Worm (Caenorhabditis elegans) whole organism, L4 larva: Measurements from ENCODE around the gene vem-1.
A peak's percentile ranks its signal among the peaks of the same experiment; 100 is the strongest.

ENCODE experiments used
- F10B5.3 ChIP-seq: sonication (generic microtip); optimal IDR thresholded peaks from 2 replicates; lab custom pipeline; 2016; ENCODE audit warnings: mild to moderate bottlenecking, missing genetic modification characterization, missing compliant biosample characterization
- R02D3.7 ChIP-seq: fragments of 150-350 bp; sonication (generic microtip); optimal IDR thresholded peaks from 3 replicates; lab custom pipeline; 2014; ENCODE audit warnings: missing biosample characterization, missing genetic modification characterization
- Y105C5A.15 ChIP-seq: fragments of 200-800 bp; sonication (Bioruptor generic); IDR thresholded peaks from 2 replicates; pipeline ENCODE4 v1.3.6; 2022; ENCODE audit warnings: missing genetic modification characterization, missing compliant biosample characterization
- aha-1 ChIP-seq: fragments of 150-350 bp; peaks from one replicate; lab custom pipeline; 2014; ENCODE audit warnings: missing biosample characterization, missing genetic modification characterization
- arid-1 ChIP-seq: fragments of 200-800 bp; sonication (Bioruptor generic); conservative IDR thresholded peaks from 2 replicates; pipeline ENCODE4 v1.3.6; 2022; ENCODE audit warnings: missing genetic modification reagents, missing genetic modification characterization, missing compliant biosample characterization
- attf-4 ChIP-seq: sonication (generic microtip); optimal IDR thresholded peaks from 3 replicates; lab custom pipeline; 2017; ENCODE audit warnings: missing biosample characterization, missing genetic modification characterization
- ceh-20 ChIP-seq: fragments of 200-800 bp; sonication (Bioruptor generic); IDR thresholded peaks from 2 replicates; pipeline ENCODE4 v1.3.6; 2022; ENCODE audit warnings: missing genetic modification reagents, missing genetic modification characterization, missing compliant biosample characterization
- ceh-82 ChIP-seq: sonication (generic microtip); optimal IDR thresholded peaks from 2 replicates; lab custom pipeline; 2017; ENCODE audit warnings: missing biosample characterization, missing genetic modification characterization
- cey-2 ChIP-seq: sonication (generic microtip); optimal IDR thresholded peaks from 3 replicates; lab custom pipeline; 2017; ENCODE audit warnings: missing genetic modification characterization, mild to moderate bottlenecking, missing compliant biosample characterization, antibody characterized with exemption, borderline replicate concordance; ENCODE audit not compliant: insufficient read depth
- daf-16 ChIP-seq, 3 experiments: sonication (generic microtip); optimal IDR thresholded peaks; 2 replicates each; lab custom pipeline; 2016 to 2017; ENCODE audit warnings: missing genetic modification characterization in 3 of 3, missing genetic modification reagents in 3 of 3, mild to moderate bottlenecking in 2 of 3, missing compliant biosample characterization in 2 of 3, missing biosample characterization in 1 of 3, moderate library complexity in 1 of 3
- daf-8 ChIP-seq: fragments of 200-800 bp; sonication (Bioruptor generic); IDR thresholded peaks from 2 replicates; pipeline ENCODE4 v1.3.6; 2022; ENCODE audit warnings: missing genetic modification characterization, missing compliant biosample characterization
- dve-1 ChIP-seq: sonication (generic microtip); optimal IDR thresholded peaks from 2 replicates; lab custom pipeline; 2017; ENCODE audit warnings: antibody characterized with exemption, mild to moderate bottlenecking, missing genetic modification characterization, missing compliant biosample characterization; ENCODE audit not compliant: insufficient read depth
- fkh-10 ChIP-seq: fragments of 150-350 bp; optimal IDR thresholded peaks from 2 replicates; lab custom pipeline; 2014; ENCODE audit warnings: missing biosample characterization, missing genetic modification reagents, missing genetic modification characterization
- hlh-11 ChIP-seq: fragments of 200-800 bp; sonication (Bioruptor generic); optimal IDR thresholded peaks from 2 replicates; lab custom pipeline; 2018; ENCODE audit warnings: mild to moderate bottlenecking, missing genetic modification characterization, missing compliant biosample characterization
- lir-3 ChIP-seq: sonication (generic microtip); optimal IDR thresholded peaks from 2 replicates; lab custom pipeline; 2016; ENCODE audit warnings: mild to moderate bottlenecking, missing genetic modification characterization, missing compliant biosample characterization
- madf-5 ChIP-seq, 2 experiments: fragments of 200-800 bp; sonication (Bioruptor generic); IDR thresholded peaks; 2 replicates each; pipeline ENCODE4 v1.3.6; 2022; ENCODE audit warnings: missing compliant biosample characterization in 2 of 2, missing genetic modification characterization in 2 of 2
- mdt-29 ChIP-seq: fragments of 200-800 bp; sonication (Bioruptor generic); IDR thresholded peaks from 2 replicates; pipeline ENCODE4 v1.3.6; 2022; ENCODE audit warnings: missing genetic modification reagents, missing genetic modification characterization, missing compliant biosample characterization
- mep-1 ChIP-seq: fragments of 150-350 bp; sonication (generic microtip); optimal IDR thresholded peaks from 3 replicates; lab custom pipeline; 2014; ENCODE audit warnings: missing biosample characterization, missing genetic modification characterization
- mes-2 ChIP-seq: sonication (generic microtip); optimal IDR thresholded peaks from 2 replicates; lab custom pipeline; 2016; ENCODE audit warnings: missing genotype, mild to moderate bottlenecking, missing genetic modification characterization, missing compliant biosample characterization; ENCODE audit not compliant: poor library complexity, severe bottlenecking
- mxl-2 ChIP-seq: fragments of 200-800 bp; sonication (Bioruptor generic); conservative IDR thresholded peaks from 2 replicates; pipeline ENCODE4 v1.3.6; 2022; ENCODE audit warnings: missing genetic modification reagents, missing genetic modification characterization, missing compliant biosample characterization
- nhr-11 ChIP-seq: fragments of 150-350 bp; optimal IDR thresholded peaks from 2 replicates; lab custom pipeline; 2014; ENCODE audit warnings: missing biosample characterization, missing genetic modification characterization
- nhr-77 ChIP-seq: fragments of 150-350 bp; optimal IDR thresholded peaks from 2 replicates; lab custom pipeline; 2014; ENCODE audit warnings: missing biosample characterization, missing genetic modification characterization
- php-3 ChIP-seq: fragments of 200-800 bp; sonication (Bioruptor generic); IDR thresholded peaks from 2 replicates; pipeline ENCODE4 v1.3.6; 2022; ENCODE audit warnings: missing genetic modification reagents, missing genetic modification characterization, missing compliant biosample characterization
- pqm-1 ChIP-seq: sonication (generic microtip); optimal IDR thresholded peaks from 2 replicates; lab custom pipeline; 2017; ENCODE audit warnings: missing biosample characterization, missing genetic modification characterization
- saeg-2 ChIP-seq: fragments of 200-800 bp; sonication (Bioruptor generic); IDR thresholded peaks from 2 replicates; pipeline ENCODE4 v1.3.6; 2022; ENCODE audit warnings: missing genetic modification reagents, missing genetic modification characterization, missing compliant biosample characterization
- set-16 ChIP-seq: fragments of 200-800 bp; sonication (Bioruptor generic); IDR thresholded peaks from 2 replicates; pipeline ENCODE4 v1.3.6; 2022; ENCODE audit warnings: missing genetic modification reagents, missing genetic modification characterization, missing compliant biosample characterization
- spr-3 ChIP-seq: fragments of 200-800 bp; sonication (Bioruptor generic); optimal IDR thresholded peaks from 2 replicates; lab custom pipeline; 2018; ENCODE audit warnings: mild to moderate bottlenecking, missing genetic modification characterization, missing compliant biosample characterization
- unc-39 ChIP-seq: sonication (generic microtip); optimal IDR thresholded peaks from 2 replicates; lab custom pipeline; 2017; ENCODE audit warnings: missing biosample characterization, missing genetic modification characterization
- unc-62 ChIP-seq, 3 experiments: fragments of 150-350 bp in 1 of 3; sonication (generic microtip); optimal IDR thresholded peaks in 2 of 3; peaks in 1 of 3; 1 replicate in 1 of 3; 2 replicates in 2 of 3; lab custom pipeline; 2014 to 2017; ENCODE audit warnings: missing biosample characterization in 3 of 3, missing genetic modification characterization in 3 of 3, missing genetic modification reagents in 3 of 3, missing genotype in 1 of 3
- zip-2 ChIP-seq: fragments of 150-350 bp; optimal IDR thresholded peaks from 2 replicates; lab custom pipeline; 2014; ENCODE audit warnings: missing biosample characterization, missing genetic modification characterization

vem-1 gene

ce11 chrX:8069293-8069692 is 19.1 kb downstream of the vem-1 start, which contains the start of gene C18A11.1 (continued):
- TF ChIP-seq nhr-77 (tag; lab: Kevin White, UChicago): peak; percentile 74
- TF ChIP-seq dve-1 (tag; lab: Kevin White, UChicago): peak; percentile 75
- no peak for TF ChIP-seq F10B5.3 (tag; lab: Kevin White, UChicago)
- TF ChIP-seq lir-3 (tag; lab: Kevin White, UChicago): no peak
- no peak for TF ChIP-seq mxl-2 (GFP tag; lab: Robert Waterston, UW)
- TF ChIP-seq R02D3.7 (tag; lab: Kevin White, UChicago): no peak
- peak; percentile 54 for TF ChIP-seq mep-1
- TF ChIP-seq nhr-11 (tag; lab: Kevin White, UChicago): no peak
- TF ChIP-seq fkh-10 (GFP tag; lab: Kevin White, UChicago): no peak
- TF ChIP-seq Y105C5A.15 (GFP tag; lab: Robert Waterston, UW): no peak
- TF ChIP-seq saeg-2 (GFP tag; lab: Robert Waterston, UW): no peak

- TF ChIP-seq cey-2: no peak
- no peak for TF ChIP-seq pqm-1
- TF ChIP-seq arid-1 (GFP tag; lab: Robert Waterston, UW): no peak
- TF ChIP-seq ceh-20 (GFP tag; lab: Robert Waterston, UW): no peak
Observed at ce11 chrX:8067268-8067667, 21.1 kb downstream of the vem-1 start, which contains the start of gene C18A11.2. C18A11.2 (plus strand) TSS chrX:8067568.

- TF ChIP-seq ceh-20 (GFP tag; lab: Robert Waterston, UW) (no peak), pqm-1 (peak; percentile 28), dve-1 (tag; lab: Kevin White, UChicago) (peak; percentile 22), ceh-82 (no peak), spr-3 (GFP tag; lab: Kevin White, UChicago) (no peak), php-3 (peak; percentile 49; the same call in 1 of the 2 replicates), daf-8 (no peak), zip-2 (no peak)
Observed at ce11 chrX:8060823-8061222, 27.6 kb downstream of the vem-1 start, which contains the start of gene C18A11.3. C18A11.3 (plus strand) TSS chrX:8061123.

DNA sequence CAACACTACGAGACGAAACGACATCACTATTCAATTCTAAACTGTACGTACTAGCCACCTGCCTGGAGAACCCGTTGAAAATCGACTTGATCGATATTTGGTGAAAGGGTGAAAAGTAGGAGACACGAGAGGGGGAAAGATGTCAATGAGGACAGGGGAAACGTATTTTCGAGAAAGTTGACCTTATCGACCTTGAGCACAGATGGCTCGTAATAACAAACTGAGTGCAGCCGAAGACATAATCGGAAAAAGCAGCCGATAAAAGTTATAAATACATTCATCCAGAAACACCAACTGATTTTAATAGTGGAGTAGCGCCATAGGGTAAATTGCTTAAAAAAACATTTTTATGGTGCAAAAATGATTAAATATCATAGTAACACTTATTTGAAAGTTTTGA is 28.4 kb downstream of the vem-1 start:
- TF ChIP-seq mdt-29 (GFP tag; lab: Robert Waterston, UW) (no peak), unc-62 (GFP tag; optimal IDR thresholded peaks at IDR 0.05 in 1 of 2; lab: Kevin White, UChicago) (peak in 1 of 2 experiments; percentile 69), unc-62 (tag; optimal IDR thresholded peaks at IDR 0.05; lab: Kevin White, UChicago) (no peak)

DNA sequence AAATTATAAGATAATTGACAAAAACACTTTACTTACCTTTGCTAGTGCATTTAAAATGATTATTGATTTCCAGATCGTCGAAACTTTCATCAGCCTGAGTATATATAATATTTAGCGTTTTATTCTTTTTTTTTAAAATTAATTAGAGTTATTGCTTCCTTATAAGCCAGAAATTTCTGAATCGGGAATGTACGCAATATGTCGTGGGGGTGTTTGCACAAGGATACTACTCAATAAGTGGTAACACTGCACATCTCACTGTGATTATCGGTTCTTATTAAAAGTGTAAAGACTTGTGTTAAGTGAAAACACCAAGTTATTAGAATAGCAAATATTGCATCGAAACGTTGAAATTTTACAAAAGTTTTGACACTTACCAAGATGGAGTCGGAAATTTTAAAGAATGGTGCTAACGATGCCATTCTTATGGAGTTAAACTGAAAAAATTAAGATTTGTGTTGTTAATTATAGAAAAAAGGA is 30.5 kb downstream of the vem-1 start, which contains the start of gene dim-1:
dim-1 (minus strand) TSS at position 430 of the 480 bp plus-strand sequence.
- peak; percentile 89 for TF ChIP-seq aha-1 (tag; lab: Kevin White, UChicago)
- TF ChIP-seq mes-2 (tag; lab: Kevin White, UChicago): no peak

DNA sequence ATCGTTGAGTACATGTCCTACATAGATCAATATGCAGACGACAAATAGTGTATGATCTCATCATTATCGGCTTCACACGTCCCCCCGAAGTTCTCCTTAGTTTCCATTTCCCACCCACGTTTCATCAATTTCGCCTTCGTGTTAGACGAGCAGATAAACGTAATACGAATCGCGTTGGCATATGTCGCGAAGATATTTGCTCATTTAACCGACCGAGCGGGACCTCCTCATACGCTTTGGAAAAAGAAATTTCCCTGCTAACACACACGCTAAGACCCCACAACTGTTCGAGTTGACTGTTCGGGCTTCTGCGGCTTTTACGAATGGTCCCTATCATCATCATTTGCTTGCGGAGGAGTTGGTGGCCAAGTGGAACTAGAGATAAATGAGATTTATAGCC is 33.9 kb downstream of the vem-1 start:
- TF ChIP-seq R02D3.7 (tag; lab: Kevin White, UChicago) (no peak), madf-5 (GFP tag; IDR thresholded peaks at IDR 0.05; lab: Robert Waterston, UW) (no peak)
- TF ChIP-seq, all 104 proteins: peak for 0

DNA sequence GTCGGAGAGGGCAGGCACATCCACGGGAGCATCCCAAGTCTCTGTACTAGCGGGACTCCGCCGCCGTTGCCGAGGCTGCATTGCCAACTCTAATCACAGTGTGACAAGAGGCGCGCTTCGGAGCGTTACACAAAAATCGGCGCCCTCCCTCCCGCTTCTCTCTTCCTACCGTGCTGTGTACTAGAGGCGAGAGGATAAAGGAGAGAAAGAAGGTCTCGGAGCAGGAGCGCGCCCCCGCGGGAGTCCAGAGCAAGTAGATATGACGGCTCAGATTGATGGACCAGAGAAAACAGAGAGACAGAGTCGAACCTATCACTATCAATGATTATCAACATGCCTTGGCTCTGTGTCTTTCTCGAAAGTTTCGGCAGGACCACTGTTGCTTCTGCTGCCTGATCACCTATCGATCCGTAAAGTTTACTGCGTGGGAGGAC is 35.3 kb downstream of the vem-1 start:
- TF ChIP-seq mes-2 (tag; lab: Kevin White, UChicago): no peak
- TF ChIP-seq set-16 (GFP tag; lab: Robert Waterston, UW): peak; percentile 83
- peak; percentile 34 for TF ChIP-seq hlh-11 (tag; lab: Kevin White, UChicago)
- no peak for TF ChIP-seq attf-4 (tag; lab: Kevin White, UChicago)
- peak; percentile 61 for TF ChIP-seq aha-1 (tag; lab: Kevin White, UChicago)
- peak; percentile 62; the same call in 1 of the 2 replicates for TF ChIP-seq ceh-20 (GFP tag; lab: Robert Waterston, UW)
- TF ChIP-seq nhr-11 (tag; lab: Kevin White, UChicago): peak; percentile 54
- TF ChIP-seq unc-62 (GFP tag; optimal IDR thresholded peaks at IDR 0.05 in 1 of 2; lab: Kevin White, UChicago): peak in 1 of 2 experiments; percentile 73
- TF ChIP-seq unc-62 (tag; optimal IDR thresholded peaks at IDR 0.05; lab: Kevin White, UChicago): no peak
- TF ChIP-seq daf-16 (GFP tag; optimal IDR thresholded peaks at IDR 0.05; lab: Kevin White, UChicago): peak in 1 of 2 experiments; percentile 69
- no peak for TF ChIP-seq daf-16 (tag; optimal IDR thresholded peaks at IDR 0.05; lab: Kevin White, UChicago)
- TF ChIP-seq unc-39 (tag; lab: Kevin White, UChicago): no peak
